Worm (Caenorhabditis elegans) whole organism, L1 larva: ENCODE data around the gene abi-1.

Experiments used
- C16A3.4 ChIP-seq: fragments of 150-350 bp; optimal IDR thresholded peaks from 2 replicates; lab custom pipeline; 2014; ENCODE audit warnings: missing biosample characterization, missing genetic modification characterization
- ceh-82 ChIP-seq, 3 experiments: fragments of 150-350 bp in 1 of 3; sonication (generic microtip) in 2 of 3; optimal IDR thresholded peaks; 2 replicates each; lab custom pipeline; 2014 to 2017; ENCODE audit warnings: missing biosample characterization in 3 of 3, missing genetic modification characterization in 3 of 3
- elt-3 ChIP-seq, 6 experiments: fragments of 150-350 bp in 1 of 6; sonication (generic microtip); optimal IDR thresholded peaks; 2 replicates each; lab custom pipeline; 2017 to 2018; ENCODE audit warnings: missing biosample characterization in 6 of 6, missing genetic modification characterization in 6 of 6, inconsistent platforms in 1 of 6
- lsy-2 ChIP-seq, 2 experiments: fragments of 150-350 bp; optimal IDR thresholded peaks; 2 replicates each; lab custom pipeline; 2014; ENCODE audit warnings: missing biosample characterization in 2 of 2, missing genetic modification characterization in 2 of 2
- nhr-90 ChIP-seq: sonication (generic microtip); optimal IDR thresholded peaks from 2 replicates; lab custom pipeline; 2016; ENCODE audit warnings: mild to moderate bottlenecking, missing genetic modification characterization, missing compliant biosample characterization; ENCODE audit not compliant: poor library complexity
- unc-62 ChIP-seq: fragments of 150-350 bp; optimal IDR thresholded peaks from 2 replicates; lab custom pipeline; 2014; ENCODE audit warnings: missing biosample characterization, missing genetic modification reagents, missing genetic modification characterization
- xbp-1 ChIP-seq: sonication (generic microtip); optimal IDR thresholded peaks from 2 replicates; lab custom pipeline; 2016; ENCODE audit warnings: missing genetic modification characterization, missing compliant biosample characterization
- zip-4 ChIP-seq: fragments of 200-800 bp; sonication (Bioruptor generic); optimal IDR thresholded peaks from 2 replicates; lab custom pipeline; 2018; ENCODE audit warnings: mild to moderate bottlenecking, missing genetic modification characterization, moderate library complexity, missing compliant biosample characterization

DNA sequence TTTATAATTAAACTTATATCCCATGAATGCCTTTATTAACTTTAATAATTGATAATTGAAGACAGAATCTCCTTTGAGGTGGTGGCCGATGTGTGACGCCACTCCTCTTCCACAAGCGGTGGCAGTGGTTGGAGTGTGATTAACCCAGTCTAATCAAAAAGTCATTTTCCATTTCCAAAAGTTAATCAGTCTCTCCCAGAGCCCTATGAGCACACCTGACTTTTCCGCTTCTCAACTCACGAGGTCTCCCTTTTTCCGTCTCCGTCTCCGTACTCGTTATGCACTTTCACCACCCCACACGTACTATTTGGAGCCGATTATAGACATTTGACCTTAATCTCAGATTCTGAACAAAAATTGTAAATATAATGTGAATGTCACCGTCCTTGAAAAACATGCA is 49.8 kb downstream of the abi-1 start:
- TF ChIP-seq C16A3.4 (no peak), unc-62 (no peak), zip-4 (GFP tag; lab: Kevin White, UChicago) (no peak), ceh-82 (tag; optimal IDR thresholded peaks at IDR 0.05; lab: Kevin White, UChicago) (no peak), elt-3 (tag; optimal IDR thresholded peaks at IDR 0.05; lab: Kevin White, UChicago) (no peak), xbp-1 (tag; lab: Kevin White, UChicago) (no peak), nhr-90 (tag; lab: Kevin White, UChicago) (no peak), lsy-2 (tag; optimal IDR thresholded peaks at IDR 0.05; lab: Kevin White, UChicago) (no peak)
